Fruit fly (Drosophila melanogaster) whole organism, prepupa: ENCODE measurements around the gene rdgA.
A peak's percentile ranks its signal among the peaks of the same experiment; 100 is the strongest.

ENCODE experiments used
- Blimp-1 ChIP-seq: fragments of 200-800 bp; sonication (Bioruptor generic); optimal IDR thresholded peaks from 3 replicates; lab custom pipeline; 2017; ENCODE audit warnings: missing biosample characterization, missing genetic modification characterization, mild to moderate bottlenecking, moderate library complexity, missing genetic modification reagents
- CG11294 ChIP-seq: fragments of 200-800 bp; sonication (Bioruptor generic); IDR thresholded peaks from 2 replicates; pipeline ENCODE4 v1.3.6; 2022; ENCODE audit warnings: missing biosample characterization, missing genetic modification characterization
- CG11762 ChIP-seq: fragments of 200-800 bp; sonication (Bioruptor generic); optimal IDR thresholded peaks from 3 replicates; lab custom pipeline; 2016; ENCODE audit warnings: missing biosample characterization, missing genetic modification characterization; ENCODE audit not compliant: insufficient read depth
- CG3032 ChIP-seq: fragments of 200-800 bp; optimal IDR thresholded peaks from 2 replicates; lab custom pipeline; 2019; ENCODE audit warnings: missing biosample characterization, mild to moderate bottlenecking, missing genetic modification characterization, moderate library complexity
- CG31627 ChIP-seq: fragments of 200-800 bp; sonication (Bioruptor generic); optimal IDR thresholded peaks from 3 replicates; lab custom pipeline; 2016; ENCODE audit warnings: missing biosample characterization, missing genetic modification characterization
- CG34406 ChIP-seq: fragments of 200-800 bp; sonication (Bioruptor generic); optimal IDR thresholded peaks from 3 replicates; lab custom pipeline; 2016; ENCODE audit warnings: missing biosample characterization, missing genetic modification characterization
- CG3919 ChIP-seq: fragments of 200-800 bp; sonication (Bioruptor generic); optimal IDR thresholded peaks from 3 replicates; lab custom pipeline; 2016; ENCODE audit warnings: missing biosample characterization, missing genetic modification characterization
- CG4318 ChIP-seq: fragments of 200-800 bp; sonication (Bioruptor generic); optimal IDR thresholded peaks from 3 replicates; lab custom pipeline; 2017; ENCODE audit warnings: missing biosample characterization, mild to moderate bottlenecking, missing genetic modification characterization
- CG6163 ChIP-seq: fragments of 200-800 bp; sonication (Bioruptor generic); IDR thresholded peaks from 3 replicates; pipeline ENCODE4 v1.3.6; 2022; ENCODE audit warnings: missing biosample characterization, missing genetic modification characterization
- CG6276 ChIP-seq: fragments of 200-800 bp; sonication (Bioruptor generic); optimal IDR thresholded peaks from 2 replicates; lab custom pipeline; 2017; ENCODE audit warnings: missing biosample characterization, mild to moderate bottlenecking, missing genetic modification characterization
- CG6808 ChIP-seq: fragments of 200-800 bp; sonication (Bioruptor generic); optimal IDR thresholded peaks from 3 replicates; lab custom pipeline; 2017; ENCODE audit warnings: missing biosample characterization, missing genetic modification characterization, mild to moderate bottlenecking, moderate library complexity, missing genetic modification reagents
- CG6854 ChIP-seq: fragments of 200-800 bp; sonication (Bioruptor generic); optimal IDR thresholded peaks from 2 replicates; lab custom pipeline; 2017; ENCODE audit warnings: missing biosample characterization, mild to moderate bottlenecking, missing genetic modification characterization
- CG8119 ChIP-seq: fragments of 200-800 bp; sonication (Bioruptor generic); IDR thresholded peaks from 3 replicates; pipeline ENCODE4 v1.3.6; 2022; ENCODE audit warnings: missing biosample characterization, missing genetic modification characterization
- CG8319 ChIP-seq: fragments of 200-800 bp; sonication (Bioruptor generic); optimal IDR thresholded peaks from 3 replicates; lab custom pipeline; 2016; ENCODE audit warnings: missing biosample characterization, missing genetic modification characterization
- CG8632 ChIP-seq: fragments of 200-800 bp; sonication (Bioruptor generic); optimal IDR thresholded peaks from 3 replicates; lab custom pipeline; 2016; ENCODE audit warnings: missing biosample characterization, missing genetic modification characterization
- CG9139 ChIP-seq: fragments of 200-800 bp; sonication (Bioruptor generic); optimal IDR thresholded peaks from 3 replicates; lab custom pipeline; 2017; ENCODE audit warnings: missing biosample characterization, mild to moderate bottlenecking, missing genetic modification characterization
- Eip75B ChIP-seq: fragments of 200-800 bp; sonication (Bioruptor generic); optimal IDR thresholded peaks from 3 replicates; lab custom pipeline; 2016; ENCODE audit warnings: missing biosample characterization, missing genetic modification characterization
- Eip78C ChIP-seq: fragments of 200-800 bp; sonication (Bioruptor generic); peaks from one replicate; lab custom pipeline; 2016; ENCODE audit warnings: missing biosample characterization, missing genetic modification characterization
- Eip93F ChIP-seq: fragments of 200-800 bp; sonication (Bioruptor generic); optimal IDR thresholded peaks from 2 replicates; lab custom pipeline; 2016; ENCODE audit warnings: missing biosample characterization, mild to moderate bottlenecking, missing genetic modification characterization
- Ets21C ChIP-seq: fragments of 200-800 bp; sonication (Bioruptor generic); optimal IDR thresholded peaks from 3 replicates; lab custom pipeline; 2016; ENCODE audit warnings: missing biosample characterization, missing genetic modification characterization
- Ets96B ChIP-seq: fragments of 200-800 bp; optimal IDR thresholded peaks from 2 replicates; lab custom pipeline; 2019; ENCODE audit warnings: missing biosample characterization, mild to moderate bottlenecking, missing genetic modification characterization, moderate library complexity
- Lpt ChIP-seq: fragments of 200-800 bp; sonication (Bioruptor generic); optimal IDR thresholded peaks from 3 replicates; lab custom pipeline; 2016; ENCODE audit warnings: missing biosample characterization, missing genetic modification characterization
- Met ChIP-seq: fragments of 200-800 bp; sonication (Bioruptor generic); optimal IDR thresholded peaks from 3 replicates; lab custom pipeline; 2016; ENCODE audit warnings: missing biosample characterization, missing genetic modification characterization
- Sox102F ChIP-seq: fragments of 200-800 bp; sonication (Bioruptor generic); optimal IDR thresholded peaks from 2 replicates; lab custom pipeline; 2016; ENCODE audit warnings: missing biosample characterization, mild to moderate bottlenecking, missing genetic modification characterization
- Sox14 ChIP-seq: fragments of 200-800 bp; sonication (Bioruptor generic); optimal IDR thresholded peaks from 3 replicates; lab custom pipeline; 2016; ENCODE audit warnings: missing biosample characterization, missing genetic modification characterization
- Sox15 ChIP-seq: fragments of 200-800 bp; sonication (Bioruptor generic); optimal IDR thresholded peaks from 3 replicates; lab custom pipeline; 2016; ENCODE audit warnings: missing biosample characterization, missing genetic modification characterization
- acj6 ChIP-seq: fragments of 200-800 bp; sonication (Bioruptor generic); optimal IDR thresholded peaks from 3 replicates; lab custom pipeline; 2016; ENCODE audit warnings: missing biosample characterization, missing genetic modification characterization
- cyc ChIP-seq: fragments of 200-800 bp; sonication (Bioruptor generic); optimal IDR thresholded peaks from 3 replicates; lab custom pipeline; 2016; ENCODE audit warnings: missing biosample characterization, missing genetic modification characterization
- dac ChIP-seq: fragments of 200-800 bp; sonication (Bioruptor generic); optimal IDR thresholded peaks from 2 replicates; lab custom pipeline; 2017; ENCODE audit warnings: missing biosample characterization, mild to moderate bottlenecking, missing genetic modification characterization
- dsx ChIP-seq: fragments of 200-800 bp; optimal IDR thresholded peaks from 3 replicates; lab custom pipeline; 2019; ENCODE audit warnings: missing biosample characterization, mild to moderate bottlenecking, missing genetic modification characterization, moderate library complexity; ENCODE audit not compliant: poor library complexity, severe bottlenecking
- fd85E ChIP-seq: fragments of 200-800 bp; sonication (Bioruptor generic); optimal IDR thresholded peaks from 3 replicates; lab custom pipeline; 2016; ENCODE audit warnings: missing biosample characterization, missing genetic modification characterization
- fkh ChIP-seq: fragments of 200-800 bp; sonication (Bioruptor generic); optimal IDR thresholded peaks from 3 replicates; lab custom pipeline; 2017; ENCODE audit warnings: missing biosample characterization, mild to moderate bottlenecking, missing genetic modification characterization, moderate library complexity
- lz ChIP-seq: fragments of 200-800 bp; sonication (Bioruptor generic); optimal IDR thresholded peaks from 3 replicates; lab custom pipeline; 2016; ENCODE audit warnings: missing biosample characterization, missing genetic modification characterization
- pdm3 ChIP-seq: fragments of 200-800 bp; sonication (Bioruptor generic); optimal IDR thresholded peaks from 3 replicates; lab custom pipeline; 2016; ENCODE audit warnings: missing biosample characterization, missing genetic modification characterization
- spab ChIP-seq: fragments of 200-800 bp; sonication (Bioruptor generic); optimal IDR thresholded peaks from 2 replicates; lab custom pipeline; 2017; ENCODE audit warnings: missing biosample characterization, mild to moderate bottlenecking, missing genetic modification characterization, missing genetic modification reagents
- ss ChIP-seq, 2 experiments: fragments of 200-800 bp; sonication (Bioruptor generic); optimal IDR thresholded peaks; 2 replicates in 1 of 2; 3 replicates in 1 of 2; lab custom pipeline; 2017 to 2018; ENCODE audit warnings: mild to moderate bottlenecking in 2 of 2, missing biosample characterization in 2 of 2, missing genetic modification characterization in 2 of 2, moderate library complexity in 1 of 2
- svp ChIP-seq: fragments of 200-800 bp; sonication (Bioruptor generic); peaks from one replicate; lab custom pipeline; 2016; ENCODE audit warnings: missing biosample characterization, missing genetic modification characterization
- topi ChIP-seq: fragments of 200-800 bp; sonication (Bioruptor generic); optimal IDR thresholded peaks from 3 replicates; lab custom pipeline; 2016; ENCODE audit warnings: missing biosample characterization, missing genetic modification characterization
- vri ChIP-seq: fragments of 200-800 bp; sonication (Bioruptor generic); optimal IDR thresholded peaks from 3 replicates; lab custom pipeline; 2016; ENCODE audit warnings: missing biosample characterization, mild to moderate bottlenecking, missing genetic modification characterization

Gene rdgA

DNA sequence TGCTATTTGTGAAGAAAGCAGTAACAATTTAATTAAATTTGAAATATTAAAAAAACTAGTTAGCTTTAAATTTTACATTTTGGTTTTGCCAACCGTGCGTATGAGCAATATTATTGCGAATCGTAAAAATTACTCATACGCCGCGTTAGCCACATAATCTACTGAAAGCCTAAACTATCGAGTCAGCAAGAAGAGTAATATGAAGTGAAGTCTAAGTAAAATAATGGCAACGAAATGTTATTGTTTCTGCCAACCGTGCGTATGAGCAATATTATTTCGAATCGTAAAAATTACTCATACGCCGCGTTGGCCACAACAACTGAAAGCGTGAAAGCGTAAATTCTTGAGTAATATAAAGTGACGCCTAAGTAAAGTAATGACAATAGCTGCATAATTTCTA is 113.2 kb downstream of the rdgA start:
- TF ChIP-seq CG3032 (no peak), Eip75B (GFP tag; lab: Kevin White, UChicago) (no peak), Ets21C (GFP tag; lab: Kevin White, UChicago) (no peak), fkh (GFP tag; lab: Kevin White, UChicago) (no peak), CG6854 (no peak), CG11762 (GFP tag; lab: Kevin White, UChicago) (no peak), Met (GFP tag; lab: Kevin White, UChicago) (no peak), CG8319 (GFP tag; lab: Kevin White, UChicago) (no peak), CG8632 (GFP tag; lab: Kevin White, UChicago) (no peak), Blimp-1 (no peak), lz (GFP tag; lab: Kevin White, UChicago) (no peak), spab (no peak), Sox14 (GFP tag; lab: Kevin White, UChicago) (no peak), Sox102F (no peak), Lpt (GFP tag; lab: Kevin White, UChicago) (no peak)

- no peak for TF ChIP-seq ss (GFP tag; optimal IDR thresholded peaks at IDR 0.05; lab: Kevin White, UChicago)
- no peak for TF ChIP-seq Lpt (GFP tag; lab: Kevin White, UChicago)
- TF ChIP-seq CG3032, result no peak
- TF ChIP-seq acj6 (GFP tag; lab: Kevin White, UChicago), result no peak
- no peak for TF ChIP-seq Eip75B (GFP tag; lab: Kevin White, UChicago)
- TF ChIP-seq dac, result no peak
- TF ChIP-seq topi (GFP tag; lab: Kevin White, UChicago), result no peak
- TF ChIP-seq CG9139, result no peak
- TF ChIP-seq CG11294, result no peak
- no peak for TF ChIP-seq CG31627 (GFP tag; lab: Kevin White, UChicago)
- no peak for TF ChIP-seq dsx (GFP tag; lab: Kevin White, UChicago)
- no peak for TF ChIP-seq CG11762 (GFP tag; lab: Kevin White, UChicago)
- no peak for TF ChIP-seq CG6854
- TF ChIP-seq CG6276 (GFP tag; lab: Kevin White, UChicago), result no peak
- no peak for TF ChIP-seq CG8319 (GFP tag; lab: Kevin White, UChicago)
- TF ChIP-seq lz (GFP tag; lab: Kevin White, UChicago), result no peak
- TF ChIP-seq Ets21C (GFP tag; lab: Kevin White, UChicago), result no peak
- no peak for TF ChIP-seq CG3919 (GFP tag; lab: Kevin White, UChicago)
- no peak for TF ChIP-seq Eip93F (GFP tag; lab: Kevin White, UChicago)
These were observed 122.5 kb downstream of the rdgA start for dm6 chrX:9029416-9029815.

DNA sequence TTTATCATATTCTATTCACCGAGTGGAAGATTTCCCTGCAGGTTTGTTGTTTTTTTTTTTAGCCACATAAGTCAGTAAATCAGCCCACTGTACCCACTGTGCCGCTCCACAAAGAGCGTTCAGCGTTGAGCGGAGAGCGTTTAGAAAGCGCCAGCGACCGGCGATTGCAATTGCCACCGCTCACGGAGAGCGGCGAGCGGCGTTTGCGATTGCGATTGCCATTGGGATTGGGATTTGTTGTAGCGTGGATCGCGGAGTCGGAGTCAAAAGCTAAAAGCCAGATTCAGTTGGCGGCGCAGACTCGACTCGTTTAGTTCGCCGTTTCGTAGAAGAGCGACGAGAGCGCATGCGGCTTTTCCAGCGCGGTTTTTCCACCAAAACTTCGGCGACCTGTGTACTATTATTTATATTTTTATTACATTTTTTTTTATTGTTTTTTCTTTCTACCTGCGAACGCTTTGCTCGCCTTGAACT is 123.1 kb downstream of the rdgA start, which contains the start of gene Nost:
Nost (plus strand) TSS at position 306 of the 474 bp plus-strand sequence.
- TF ChIP-seq Sox15 (GFP tag; lab: Kevin White, UChicago) (no peak), pdm3 (GFP tag; lab: Kevin White, UChicago) (no peak), CG6276 (GFP tag; lab: Kevin White, UChicago) (peak; percentile 5), Eip78C (GFP tag; lab: Kevin White, UChicago) (peak; percentile 24), svp (GFP tag; lab: Kevin White, UChicago) (peak; percentile 92), CG34406 (GFP tag; lab: Kevin White, UChicago) (no peak), CG6854 (peak; percentile 96), fd85E (GFP tag; lab: Kevin White, UChicago) (no peak), Eip93F (GFP tag; lab: Kevin White, UChicago) (peak; percentile 11), CG8119 (peak; percentile 27; the same call in 1 of the 3 replicates), CG4318 (no peak), Ets96B (tag; lab: Kevin White, UChicago) (no peak), Sox102F (peak; percentile 14), dac (no peak), CG6163 (GFP tag; lab: Robert Waterston, UW) (peak; percentile 64; the same call in 2 of the 3 replicates), cyc (GFP tag; lab: Kevin White, UChicago) (no peak), CG11762 (GFP tag; lab: Kevin White, UChicago) (no peak), CG6808 (no peak), vri (GFP tag; lab: Kevin White, UChicago) (peak; percentile 54), Eip75B (GFP tag; lab: Kevin White, UChicago) (no peak), lz (GFP tag; lab: Kevin White, UChicago) (no peak)
